Worm (Caenorhabditis elegans) whole organism, midembryonic: ENCODE measurements around the gene sbp-1.

ENCODE experiments used
- cog-1 ChIP-seq: sonication (generic microtip); optimal IDR thresholded peaks from 2 replicates; lab custom pipeline; 2016; ENCODE audit warnings: missing genetic modification characterization, missing compliant biosample characterization
- ref-1 ChIP-seq: fragments of 200-800 bp; sonication (Bioruptor generic); conservative IDR thresholded peaks from 2 replicates; pipeline ENCODE4 v1.3.6; 2022; ENCODE audit warnings: missing genetic modification reagents, missing genetic modification characterization, missing compliant biosample characterization

DNA sequence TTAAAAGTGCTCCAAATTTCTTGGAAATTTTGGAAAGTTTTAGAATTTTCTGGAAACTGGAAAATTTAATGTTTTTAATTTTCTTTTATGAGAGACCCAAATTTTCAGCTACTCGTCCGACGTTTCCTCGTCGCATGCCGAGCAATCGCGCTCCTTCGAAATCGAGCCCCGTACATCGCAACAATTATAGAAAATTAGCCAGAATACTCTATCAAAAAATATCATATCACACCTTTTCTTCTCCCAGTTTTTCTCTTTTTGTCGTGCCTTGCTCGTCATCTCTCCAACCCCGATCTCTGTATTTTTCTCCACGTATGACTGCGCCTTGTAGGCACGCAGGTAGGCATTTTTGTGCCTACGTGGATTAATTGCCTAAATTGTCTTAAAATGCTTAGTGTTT lies 20.0 kb upstream of the sbp-1 start:
- TF ChIP-seq cog-1 (no peak), ref-1 (GFP tag; lab: Robert Waterston, UW) (no peak)
